Worm (Caenorhabditis elegans): Measurements from ENCODE around the gene txt-17.

Gene txt-17

ce11 chrV:7005964-7006363 is 47.0 kb downstream of the txt-17 start, which contains the start of gene spig-10:
TSS of gene spig-10 (plus strand) at chrV:7006264.
- TF ChIP-seq ceh-16 (tag; optimal IDR thresholded peaks at IDR 0.05) (no peak), lin-39 (tag; optimal IDR thresholded peaks at IDR 0.05) (no peak)

ce11 chrV:7003850-7004249 is 49.1 kb downstream of the txt-17 start, which contains the start of gene srab-4:
TSS of gene srab-4 (plus strand) at chrV:7004150.
- TF ChIP-seq ceh-82 (tag; optimal IDR thresholded peaks at IDR 0.05) (no peak), nhr-67 (tag; optimal IDR thresholded peaks at IDR 0.05) (no peak), fkh-10 (GFP tag; optimal IDR thresholded peaks at IDR 0.05) (no peak)
